Worm (Caenorhabditis elegans) whole organism, L4 larva: ENCODE results near the gene F46C3.7.

ENCODE experiments used
- T26A8.4 ChIP-seq: fragments of 200-800 bp; sonication (Bioruptor generic); IDR thresholded peaks from 2 replicates; pipeline ENCODE4 v1.3.6; 2022; ENCODE audit warnings: missing genetic modification characterization, missing compliant biosample characterization
- Y48G9A.11 ChIP-seq: fragments of 200-800 bp; sonication (Bioruptor generic); IDR thresholded peaks from 2 replicates; pipeline ENCODE4 v1.3.6; 2022; ENCODE audit warnings: missing genetic modification reagents, missing genetic modification characterization, missing compliant biosample characterization
- ZK337.2 ChIP-seq: fragments of 200-800 bp; sonication (Bioruptor generic); IDR thresholded peaks from 2 replicates; pipeline ENCODE4 v1.3.6; 2022; ENCODE audit warnings: missing genetic modification reagents, missing genetic modification characterization, missing compliant biosample characterization
- aly-2 ChIP-seq: sonication (generic microtip); optimal IDR thresholded peaks from 2 replicates; lab custom pipeline; 2018; ENCODE audit warnings: missing biosample characterization, missing genetic modification characterization
- attf-4 ChIP-seq: sonication (generic microtip); optimal IDR thresholded peaks from 3 replicates; lab custom pipeline; 2017; ENCODE audit warnings: missing biosample characterization, missing genetic modification characterization
- ctbp-1 ChIP-seq: fragments of 200-800 bp; sonication (Bioruptor generic); IDR thresholded peaks from 2 replicates; pipeline ENCODE4 v1.3.6; 2022; ENCODE audit warnings: missing genetic modification reagents, missing genetic modification characterization, missing compliant biosample characterization
- daf-16 ChIP-seq, 3 experiments: sonication (generic microtip); optimal IDR thresholded peaks; 2 replicates each; lab custom pipeline; 2016 to 2017; ENCODE audit warnings: missing genetic modification characterization in 3 of 3, missing genetic modification reagents in 3 of 3, mild to moderate bottlenecking in 2 of 3, missing compliant biosample characterization in 2 of 3, missing biosample characterization in 1 of 3, moderate library complexity in 1 of 3
- dmd-6 ChIP-seq: fragments of 200-800 bp; sonication (Bioruptor generic); IDR thresholded peaks from 2 replicates; pipeline ENCODE4 v1.3.6; 2022; ENCODE audit warnings: missing genetic modification reagents, missing genetic modification characterization, missing compliant biosample characterization
- dmd-8 ChIP-seq: fragments of 200-800 bp; sonication (Bioruptor generic); IDR thresholded peaks from 2 replicates; pipeline ENCODE4 v1.3.6; 2022; ENCODE audit warnings: missing genetic modification characterization, missing compliant biosample characterization
- dmd-9 ChIP-seq: fragments of 200-800 bp; sonication (Bioruptor generic); IDR thresholded peaks from 2 replicates; pipeline ENCODE4 v1.3.6; 2022; ENCODE audit warnings: missing genetic modification reagents, missing genetic modification characterization, missing compliant biosample characterization
- dve-1 ChIP-seq: sonication (generic microtip); optimal IDR thresholded peaks from 2 replicates; lab custom pipeline; 2017; ENCODE audit warnings: antibody characterized with exemption, mild to moderate bottlenecking, missing genetic modification characterization, missing compliant biosample characterization; ENCODE audit not compliant: insufficient read depth
- fkh-10 ChIP-seq: fragments of 150-350 bp; optimal IDR thresholded peaks from 2 replicates; lab custom pipeline; 2014; ENCODE audit warnings: missing biosample characterization, missing genetic modification reagents, missing genetic modification characterization
- hif-1 ChIP-seq, 2 experiments: sonication (generic microtip); optimal IDR thresholded peaks; 2 replicates each; lab custom pipeline; 2016 to 2017; ENCODE audit warnings: missing compliant biosample characterization in 2 of 2, missing genetic modification characterization in 2 of 2, missing genetic modification reagents in 2 of 2, missing genotype in 2 of 2, mild to moderate bottlenecking in 1 of 2
- hlh-11 ChIP-seq: fragments of 200-800 bp; sonication (Bioruptor generic); optimal IDR thresholded peaks from 2 replicates; lab custom pipeline; 2018; ENCODE audit warnings: mild to moderate bottlenecking, missing genetic modification characterization, missing compliant biosample characterization
- hlh-30 ChIP-seq: sonication (generic microtip); optimal IDR thresholded peaks from 2 replicates; lab custom pipeline; 2017; ENCODE audit warnings: antibody characterized with exemption, mild to moderate bottlenecking, missing genetic modification characterization, missing compliant biosample characterization; ENCODE audit not compliant: insufficient read depth
- hmg-1.1 ChIP-seq: fragments of 200-800 bp; sonication (Bioruptor generic); IDR thresholded peaks from 2 replicates; pipeline ENCODE4 v1.3.6; 2022; ENCODE audit warnings: missing genetic modification reagents, missing genetic modification characterization, missing compliant biosample characterization
- lim-7 ChIP-seq: fragments of 200-800 bp; sonication (Bioruptor generic); IDR thresholded peaks from 2 replicates; pipeline ENCODE4 v1.3.6; 2022; ENCODE audit warnings: missing genetic modification characterization, missing compliant biosample characterization
- lin-1 ChIP-seq: fragments of 200-800 bp; sonication (Bioruptor generic); IDR thresholded peaks from 2 replicates; pipeline ENCODE4 v1.3.6; 2022; ENCODE audit warnings: missing genetic modification reagents, missing genetic modification characterization, missing compliant biosample characterization
- lin-38 ChIP-seq: fragments of 200-800 bp; sonication (Bioruptor generic); IDR thresholded peaks from 2 replicates; pipeline ENCODE4 v1.3.6; 2022; ENCODE audit warnings: missing genetic modification reagents, missing genetic modification characterization, missing compliant biosample characterization
- lsy-2 ChIP-seq, 2 experiments: fragments of 150-350 bp in 1 of 2; sonication (generic microtip) in 1 of 2; optimal IDR thresholded peaks; 2 replicates each; lab custom pipeline; 2014 to 2017; ENCODE audit warnings: missing biosample characterization in 2 of 2, missing genetic modification characterization in 2 of 2
- madf-9 ChIP-seq: fragments of 200-800 bp; sonication (Bioruptor generic); conservative IDR thresholded peaks from 2 replicates; pipeline ENCODE4 v1.3.6; 2022; ENCODE audit warnings: missing genetic modification reagents, missing genetic modification characterization, missing compliant biosample characterization
- mdl-1 ChIP-seq, 2 experiments: fragments of 150-350 bp in 1 of 2; sonication (generic microtip) in 1 of 2; optimal IDR thresholded peaks; 2 replicates each; lab custom pipeline; 2014 to 2017; ENCODE audit warnings: missing biosample characterization in 2 of 2, missing genetic modification characterization in 2 of 2
- mdt-29 ChIP-seq: fragments of 200-800 bp; sonication (Bioruptor generic); IDR thresholded peaks from 2 replicates; pipeline ENCODE4 v1.3.6; 2022; ENCODE audit warnings: missing genetic modification reagents, missing genetic modification characterization, missing compliant biosample characterization
- mes-2 ChIP-seq: sonication (generic microtip); optimal IDR thresholded peaks from 2 replicates; lab custom pipeline; 2016; ENCODE audit warnings: missing genotype, mild to moderate bottlenecking, missing genetic modification characterization, missing compliant biosample characterization; ENCODE audit not compliant: poor library complexity, severe bottlenecking
- mxl-3 ChIP-seq: fragments of 200-800 bp; sonication (Bioruptor generic); optimal IDR thresholded peaks from 2 replicates; lab custom pipeline; 2018; ENCODE audit warnings: mild to moderate bottlenecking, missing genetic modification characterization, missing compliant biosample characterization
- nhr-10 ChIP-seq: fragments of 150-350 bp; optimal IDR thresholded peaks from 2 replicates; lab custom pipeline; 2014; ENCODE audit warnings: missing biosample characterization, missing genetic modification characterization
- nhr-11 ChIP-seq: fragments of 150-350 bp; optimal IDR thresholded peaks from 2 replicates; lab custom pipeline; 2014; ENCODE audit warnings: missing biosample characterization, missing genetic modification characterization
- nhr-25 ChIP-seq: sonication (generic microtip); optimal IDR thresholded peaks from 2 replicates; lab custom pipeline; 2017; ENCODE audit warnings: missing genetic modification characterization, mild to moderate bottlenecking, missing compliant biosample characterization, antibody characterized with exemption, moderate library complexity, borderline replicate concordance; ENCODE audit not compliant: insufficient read depth
- nhr-28 ChIP-seq: fragments of 150-350 bp; optimal IDR thresholded peaks from 2 replicates; lab custom pipeline; 2014; ENCODE audit warnings: missing biosample characterization, missing genetic modification characterization
- nhr-41 ChIP-seq: fragments of 200-800 bp; sonication (Bioruptor generic); IDR thresholded peaks from 2 replicates; pipeline ENCODE4 v1.3.6; 2022; ENCODE audit warnings: missing genetic modification reagents, missing genetic modification characterization, missing compliant biosample characterization
- nhr-77 ChIP-seq: fragments of 150-350 bp; optimal IDR thresholded peaks from 2 replicates; lab custom pipeline; 2014; ENCODE audit warnings: missing biosample characterization, missing genetic modification characterization
- pqm-1 ChIP-seq: sonication (generic microtip); optimal IDR thresholded peaks from 2 replicates; lab custom pipeline; 2017; ENCODE audit warnings: missing biosample characterization, missing genetic modification characterization
- rbr-2 ChIP-seq: sonication (generic microtip); optimal IDR thresholded peaks from 2 replicates; lab custom pipeline; 2016; ENCODE audit warnings: missing genotype, missing genetic modification characterization, missing compliant biosample characterization
- sdz-12 ChIP-seq: fragments of 200-800 bp; sonication (Bioruptor generic); optimal IDR thresholded peaks from 2 replicates; lab custom pipeline; 2018; ENCODE audit warnings: mild to moderate bottlenecking, missing genetic modification characterization, missing compliant biosample characterization
- set-16 ChIP-seq: fragments of 200-800 bp; sonication (Bioruptor generic); IDR thresholded peaks from 2 replicates; pipeline ENCODE4 v1.3.6; 2022; ENCODE audit warnings: missing genetic modification reagents, missing genetic modification characterization, missing compliant biosample characterization
- snpc-1.2 ChIP-seq: fragments of 200-800 bp; sonication (Bioruptor generic); IDR thresholded peaks from 2 replicates; pipeline ENCODE4 v1.3.6; 2022; ENCODE audit warnings: missing genetic modification reagents, missing genetic modification characterization, missing compliant biosample characterization
- tag-97 ChIP-seq: fragments of 200-800 bp; sonication (Bioruptor generic); IDR thresholded peaks from 2 replicates; pipeline ENCODE4 v1.3.6; 2022; ENCODE audit warnings: missing genetic modification characterization, missing compliant biosample characterization
- zfp-3 ChIP-seq: fragments of 200-800 bp; sonication (Bioruptor generic); conservative IDR thresholded peaks from 2 replicates; pipeline ENCODE4 v1.3.6; 2022; ENCODE audit warnings: missing genetic modification reagents, missing genetic modification characterization, missing compliant biosample characterization
- ztf-7 ChIP-seq: fragments of 150-350 bp; optimal IDR thresholded peaks from 2 replicates; lab custom pipeline; 2014; ENCODE audit warnings: missing biosample characterization, missing genetic modification characterization

The F46C3.7 gene

DNA sequence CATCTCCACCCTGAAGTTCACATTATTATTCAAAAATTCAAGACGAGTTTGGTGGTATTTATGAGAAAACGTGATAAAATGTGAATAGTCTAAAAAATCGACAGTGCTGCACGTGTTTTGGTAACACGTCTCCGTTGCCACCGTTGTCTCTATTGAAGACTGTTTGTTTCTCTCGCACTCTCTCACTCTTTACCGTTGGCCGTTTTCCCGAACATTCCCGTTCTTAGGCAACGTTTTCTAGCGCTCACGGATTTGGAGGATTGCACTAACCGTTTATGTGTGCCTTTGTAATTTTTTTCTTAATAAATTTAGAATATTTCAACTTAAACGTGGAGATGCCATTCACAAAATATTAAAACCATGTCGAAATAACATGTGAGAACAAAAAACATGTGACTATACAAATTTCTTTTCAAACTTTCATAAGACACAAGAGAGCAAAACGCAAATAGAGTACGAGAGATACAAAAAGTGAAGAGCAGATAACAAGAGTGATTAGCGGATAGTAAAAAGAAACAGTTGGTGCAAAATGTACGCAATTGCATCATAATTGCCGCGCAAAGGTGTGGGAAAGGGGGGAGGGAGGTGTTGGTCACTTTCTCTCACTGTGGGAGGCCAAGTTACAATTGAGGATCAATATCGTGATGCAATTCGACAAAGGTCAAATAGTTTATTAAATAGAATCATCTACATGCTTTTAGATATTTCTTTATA lies 24.8 kb upstream of the F46C3.7 start, which contains the start of gene pek-1 (continued):
- TF ChIP-seq dmd-9 (GFP tag; lab: Robert Waterston, UW) (no peak), lin-38 (GFP tag; lab: Robert Waterston, UW) (no peak), rbr-2 (tag; lab: Kevin White, UChicago) (no peak), nhr-77 (tag; lab: Kevin White, UChicago) (peak; percentile 3), mxl-3 (GFP tag; lab: Kevin White, UChicago) (peak; percentile 89), madf-9 (GFP tag; lab: Robert Waterston, UW) (no peak), snpc-1.2 (GFP tag; lab: Robert Waterston, UW) (no peak), dve-1 (tag; lab: Kevin White, UChicago) (peak; percentile 60), nhr-11 (tag; lab: Kevin White, UChicago) (peak; percentile 27), dmd-6 (GFP tag; lab: Robert Waterston, UW) (peak; percentile 50), set-16 (GFP tag; lab: Robert Waterston, UW) (no peak), T26A8.4 (GFP tag; lab: Robert Waterston, UW) (no peak), ztf-7 (tag; lab: Kevin White, UChicago) (peak; percentile 9), Y48G9A.11 (GFP tag; lab: Robert Waterston, UW) (no peak), hlh-30 (tag; lab: Kevin White, UChicago) (peak; percentile 80), fkh-10 (GFP tag; lab: Kevin White, UChicago) (no peak), mdl-1 (tag; optimal IDR thresholded peaks at IDR 0.05; lab: Kevin White, UChicago) (peak; percentile 60 to 94), lin-1 (GFP tag; lab: Robert Waterston, UW) (peak; percentile 40; the same call in 1 of the 2 replicates), hif-1 (tag; optimal IDR thresholded peaks at IDR 0.05; lab: Kevin White, UChicago) (peak in 1 of 2 experiments; percentile 86), attf-4 (tag; lab: Kevin White, UChicago) (no peak), lsy-2 (tag; optimal IDR thresholded peaks at IDR 0.05; lab: Kevin White, UChicago) (peak in 1 of 2 experiments; percentile 46), mes-2 (tag; lab: Kevin White, UChicago) (peak; percentile 33), ctbp-1 (GFP tag; lab: Robert Waterston, UW) (no peak), nhr-41 (GFP tag; lab: Robert Waterston, UW) (no peak), nhr-25 (peak; percentile 39), hmg-1.1 (GFP tag; lab: Robert Waterston, UW) (0 out of 2 replicates have a peak, but pooled peaks have one; percentile 11), hlh-11 (tag; lab: Kevin White, UChicago) (peak; percentile 60)
- TF ChIP-seq, all 104 proteins: peak for 24

ce11 chrX:11418667-11419066 lies 21.2 kb upstream of the F46C3.7 start, which contains the start of gene F46C3.2:
F46C3.2 (minus strand) TSS chrX:11418767.
- TF ChIP-seq nhr-28 (peak; percentile 16), nhr-10 (no peak), daf-16 (GFP tag; optimal IDR thresholded peaks at IDR 0.05; lab: Kevin White, UChicago) (no peak), daf-16 (tag; optimal IDR thresholded peaks at IDR 0.05; lab: Kevin White, UChicago) (peak; percentile 35), mdt-29 (GFP tag; lab: Robert Waterston, UW) (no peak), pqm-1 (tag; lab: Kevin White, UChicago) (peak; percentile 40)

- TF ChIP-seq mdl-1 (tag; optimal IDR thresholded peaks at IDR 0.05; lab: Kevin White, UChicago) (peak in 1 of 2 experiments; percentile 7), lin-38 (GFP tag; lab: Robert Waterston, UW) (no peak), aly-2 (tag; lab: Kevin White, UChicago) (no peak), sdz-12 (GFP tag; lab: Kevin White, UChicago) (no peak), zfp-3 (GFP tag; lab: Robert Waterston, UW) (no peak), hif-1 (tag; optimal IDR thresholded peaks at IDR 0.05; lab: Kevin White, UChicago) (no peak), hlh-11 (tag; lab: Kevin White, UChicago) (peak; percentile 13), lim-7 (GFP tag; lab: Robert Waterston, UW) (0 out of 2 replicates have a peak, but pooled peaks have one; percentile 36), mxl-3 (GFP tag; lab: Kevin White, UChicago) (peak; percentile 10), ZK337.2 (no peak), tag-97 (GFP tag; lab: Robert Waterston, UW) (0 out of 2 replicates have a peak, but pooled peaks have one; percentile 39), hlh-30 (tag; lab: Kevin White, UChicago) (peak; percentile 22), dmd-8 (GFP tag; lab: Robert Waterston, UW) (no peak)
Measured at ce11 chrX:11419988-11420387, 19.9 kb upstream of the F46C3.7 start, which contains the start of gene F46C3.6. F46C3.6 (minus strand) TSS chrX:11420074.
